Worm (Caenorhabditis elegans) whole organism, young adult: ENCODE results near the gene F22E5.1.
"Not testable (repeated sequence)": the region's sequence is repeated elsewhere in the genome, so short reads cannot be mapped to it uniquely, and the experiment has no call there.

Experiments used
- B0019.2 ChIP-seq: fragments of 200-800 bp; sonication (Bioruptor generic); conservative IDR thresholded peaks from 2 replicates; pipeline ENCODE4 v1.3.6; 2022; ENCODE audit warnings: missing genetic modification reagents, missing genetic modification characterization, missing compliant biosample characterization
- D2030.7 ChIP-seq: fragments of 200-800 bp; sonication (Bioruptor generic); IDR thresholded peaks from 2 replicates; pipeline ENCODE4 v1.3.6; 2022; ENCODE audit warnings: missing genetic modification reagents, missing genetic modification characterization, missing compliant biosample characterization
- F23B12.7 ChIP-seq: sonication (generic microtip); optimal IDR thresholded peaks from 2 replicates; lab custom pipeline; 2017; ENCODE audit warnings: missing genetic modification characterization, mild to moderate bottlenecking, missing compliant biosample characterization, antibody characterized with exemption, moderate library complexity; ENCODE audit not compliant: insufficient read depth
- F49E8.2 ChIP-seq: sonication (generic microtip); optimal IDR thresholded peaks from 3 replicates; lab custom pipeline; 2017; ENCODE audit warnings: missing genetic modification characterization, mild to moderate bottlenecking, missing compliant biosample characterization, antibody characterized with exemption, moderate library complexity; ENCODE audit not compliant: insufficient read depth
- F57A8.1 ChIP-seq: fragments of 200-800 bp; sonication (Bioruptor generic); optimal IDR thresholded peaks from 2 replicates; lab custom pipeline; 2018; ENCODE audit warnings: mild to moderate bottlenecking, missing genetic modification characterization, moderate library complexity, missing compliant biosample characterization
- F57C9.4 ChIP-seq: sonication (generic microtip); optimal IDR thresholded peaks from 2 replicates; lab custom pipeline; 2017; ENCODE audit warnings: mild to moderate bottlenecking, missing genetic modification characterization, missing compliant biosample characterization
- attf-5 ChIP-seq: fragments of 200-800 bp; sonication (Bioruptor generic); optimal IDR thresholded peaks from 2 replicates; lab custom pipeline; 2018; ENCODE audit warnings: mild to moderate bottlenecking, missing genetic modification characterization, missing compliant biosample characterization
- bed-1 ChIP-seq: fragments of 200-800 bp; sonication (Bioruptor generic); IDR thresholded peaks from 2 replicates; pipeline ENCODE4 v1.3.6; 2022; ENCODE audit warnings: missing genetic modification reagents, missing genetic modification characterization, missing compliant biosample characterization
- cebp-2 ChIP-seq: fragments of 200-800 bp; sonication (Bioruptor generic); IDR thresholded peaks from 2 replicates; pipeline ENCODE4 v1.3.6; 2022; ENCODE audit warnings: missing genetic modification characterization, missing compliant biosample characterization
- ceh-100 ChIP-seq: fragments of 200-800 bp; sonication (Bioruptor generic); IDR thresholded peaks from 2 replicates; pipeline ENCODE4 v1.3.6; 2022; ENCODE audit warnings: missing genetic modification reagents, missing genetic modification characterization, missing compliant biosample characterization
- ceh-27 ChIP-seq: fragments of 200-800 bp; sonication (Bioruptor generic); optimal IDR thresholded peaks from 2 replicates; lab custom pipeline; 2018; ENCODE audit warnings: mild to moderate bottlenecking, missing genetic modification characterization, moderate library complexity, missing compliant biosample characterization
- ceh-91 ChIP-seq: fragments of 200-800 bp; sonication (Bioruptor generic); IDR thresholded peaks from 2 replicates; pipeline ENCODE4 v1.3.6; 2022; ENCODE audit warnings: missing genetic modification reagents, missing genetic modification characterization, missing compliant biosample characterization
- chd-7 ChIP-seq: sonication (generic microtip); optimal IDR thresholded peaks from 2 replicates; lab custom pipeline; 2016; ENCODE audit warnings: mild to moderate bottlenecking, missing genetic modification characterization, moderate library complexity, missing compliant biosample characterization
- die-1 ChIP-seq: sonication (generic microtip); optimal IDR thresholded peaks from 2 replicates; lab custom pipeline; 2016; ENCODE audit warnings: missing genotype, mild to moderate bottlenecking, missing genetic modification characterization, missing compliant biosample characterization
- dox-1 ChIP-seq: fragments of 200-800 bp; sonication (Bioruptor generic); IDR thresholded peaks from 2 replicates; pipeline ENCODE4 v1.3.6; 2022; ENCODE audit warnings: missing genetic modification reagents, missing genetic modification characterization, missing compliant biosample characterization
- efl-1 ChIP-seq: fragments of 150-350 bp; optimal IDR thresholded peaks from 2 replicates; lab custom pipeline; 2014; ENCODE audit warnings: missing biosample characterization, missing genetic modification reagents, missing genetic modification characterization
- egrh-3 ChIP-seq: fragments of 200-800 bp; sonication (Bioruptor generic); IDR thresholded peaks from 2 replicates; pipeline ENCODE4 v1.3.6; 2022; ENCODE audit warnings: missing genetic modification reagents, missing genetic modification characterization, missing compliant biosample characterization
- ekl-4 ChIP-seq: fragments of 200-800 bp; sonication (Bioruptor generic); IDR thresholded peaks from 2 replicates; pipeline ENCODE4 v1.3.6; 2022; ENCODE audit warnings: missing genetic modification reagents, missing genetic modification characterization, missing compliant biosample characterization
- hmg-20 ChIP-seq: fragments of 200-800 bp; sonication (Bioruptor generic); IDR thresholded peaks from 2 replicates; pipeline ENCODE4 v1.3.6; 2022; ENCODE audit warnings: missing genetic modification reagents, missing genetic modification characterization, missing compliant biosample characterization
- hsf-1 ChIP-seq: fragments of 200-800 bp; sonication (Bioruptor generic); IDR thresholded peaks from 2 replicates; pipeline ENCODE4 v1.3.6; 2022; ENCODE audit warnings: missing genetic modification reagents, missing genetic modification characterization, missing compliant biosample characterization
- let-526 ChIP-seq: fragments of 200-800 bp; sonication (Bioruptor generic); IDR thresholded peaks from 2 replicates; pipeline ENCODE4 v1.3.6; 2022; ENCODE audit warnings: missing genetic modification reagents, missing genetic modification characterization, missing compliant biosample characterization
- lin-35 ChIP-seq, 3 experiments: fragments of 150-350 bp in 2 of 3; sonication (generic microtip) in 1 of 3; optimal IDR thresholded peaks; 2 replicates each; lab custom pipeline; 2014 to 2018; ENCODE audit warnings: missing biosample characterization in 3 of 3, missing genetic modification characterization in 3 of 3, missing genetic modification reagents in 3 of 3
- lin-54 ChIP-seq: fragments of 200-800 bp; sonication (Bioruptor generic); optimal IDR thresholded peaks from 2 replicates; lab custom pipeline; 2018; ENCODE audit warnings: mild to moderate bottlenecking, missing genetic modification characterization, missing compliant biosample characterization
- mcd-1 ChIP-seq: fragments of 200-800 bp; sonication (Bioruptor generic); IDR thresholded peaks from 2 replicates; pipeline ENCODE4 v1.3.6; 2022; ENCODE audit warnings: missing genetic modification reagents, missing genetic modification characterization, missing compliant biosample characterization
- nhr-80 ChIP-seq: sonication (generic microtip); optimal IDR thresholded peaks from 2 replicates; lab custom pipeline; 2016; ENCODE audit warnings: missing genetic modification characterization, missing compliant biosample characterization
- pbrm-1 ChIP-seq: fragments of 200-800 bp; sonication (Bioruptor generic); IDR thresholded peaks from 2 replicates; pipeline ENCODE4 v1.3.6; 2022; ENCODE audit warnings: missing genetic modification reagents, missing genetic modification characterization, missing compliant biosample characterization
- rcor-1 ChIP-seq: fragments of 200-800 bp; sonication (Bioruptor generic); IDR thresholded peaks from 2 replicates; pipeline ENCODE4 v1.3.6; 2022; ENCODE audit warnings: missing genetic modification reagents, missing genetic modification characterization, missing compliant biosample characterization
- rec-8 ChIP-seq, 2 experiments: sonication (generic microtip); optimal IDR thresholded peaks; 2 replicates each; lab custom pipeline; 2016; ENCODE audit warnings: mild to moderate bottlenecking in 2 of 2, missing genetic modification characterization in 2 of 2, missing genetic modification reagents in 2 of 2, missing genotype in 2 of 2, missing biosample characterization in 1 of 2, missing compliant biosample characterization in 1 of 2, moderate library complexity in 1 of 2
- rpc-1 ChIP-seq, 2 experiments: fragments of 150-350 bp in 1 of 2; sonication (generic microtip) in 1 of 2; optimal IDR thresholded peaks; 2 replicates each; lab custom pipeline; 2014 to 2018; ENCODE audit warnings: missing biosample characterization in 1 of 2, missing genetic modification characterization in 1 of 2, missing genetic modification reagents in 1 of 2, missing genotype in 1 of 2
- sdz-38 ChIP-seq: sonication (generic microtip); optimal IDR thresholded peaks from 2 replicates; lab custom pipeline; 2016; ENCODE audit warnings: missing genotype, missing genetic modification characterization, missing compliant biosample characterization
- sea-2 ChIP-seq: fragments of 200-800 bp; sonication (Bioruptor generic); IDR thresholded peaks from 2 replicates; pipeline ENCODE4 v1.3.6; 2022; ENCODE audit warnings: missing genetic modification characterization, missing compliant biosample characterization
- snpc-4 ChIP-seq, 5 experiments: fragments of 150-350 bp in 1 of 5; sonication (generic microtip) in 4 of 5; optimal IDR thresholded peaks; 2 replicates each; lab custom pipeline; 2014 to 2018; ENCODE audit warnings: missing genetic modification characterization in 5 of 5, missing biosample characterization in 3 of 5, antibody characterized with exemption in 2 of 5, mild to moderate bottlenecking in 2 of 5, missing compliant biosample characterization in 2 of 5, missing genotype in 2 of 5, moderate library complexity in 2 of 5, missing genetic modification reagents in 1 of 5
- tbx-9 ChIP-seq: sonication (generic microtip); optimal IDR thresholded peaks from 2 replicates; lab custom pipeline; 2016; ENCODE audit warnings: borderline replicate concordance, missing genetic modification characterization, inconsistent platforms, missing compliant biosample characterization
- unc-130 ChIP-seq: sonication (generic microtip); optimal IDR thresholded peaks from 2 replicates; lab custom pipeline; 2016; ENCODE audit warnings: missing genetic modification reagents, missing genetic modification characterization, missing compliant biosample characterization
- zfh-2 ChIP-seq: fragments of 200-800 bp; sonication (Bioruptor generic); conservative IDR thresholded peaks from 2 replicates; pipeline ENCODE4 v1.3.6; 2022; ENCODE audit warnings: missing genetic modification reagents, missing genetic modification characterization, missing compliant biosample characterization
- ztf-6 ChIP-seq: fragments of 200-800 bp; sonication (Bioruptor generic); IDR thresholded peaks from 2 replicates; pipeline ENCODE4 v1.3.6; 2022; ENCODE audit warnings: missing genetic modification reagents, missing genetic modification characterization, missing compliant biosample characterization

F22E5.1 gene

ce11 chrII:2673534-2673933 lies at the start of gene F22E5.1, which contains the start of gene F22E5.20:
Gene F22E5.1 (plus strand): TSS chrII:2673775.
Gene F22E5.20 (minus strand): TSS chrII:2673634.
- not testable (repeated sequence) for TF ChIP-seq bed-1, ceh-91, B0019.2 (GFP tag; lab: Robert Waterston, UW)

ce11 chrII:2624792-2625191 lies 48.8 kb upstream of the F22E5.1 start, which contains the start of gene lgc-28:
Gene lgc-28 (plus strand): TSS chrII:2625092.
- TF ChIP-seq dox-1 (no peak), let-526 (GFP tag; lab: Robert Waterston, UW) (no peak), hsf-1 (no peak), die-1 (tag; lab: Kevin White, UChicago) (no peak), ztf-6 (GFP tag; lab: Robert Waterston, UW) (no peak), pbrm-1 (no peak)

- TF ChIP-seq rec-8 (tag; optimal IDR thresholded peaks at IDR 0.05; lab: Kevin White, UChicago) (no peak), D2030.7 (GFP tag; lab: Robert Waterston, UW) (no peak), cebp-2 (GFP tag; lab: Robert Waterston, UW) (no peak), zfh-2 (GFP tag; lab: Robert Waterston, UW) (peak; percentile 91), ztf-6 (GFP tag; lab: Robert Waterston, UW) (no peak), bed-1 (GFP tag; lab: Robert Waterston, UW) (no peak), sea-2 (GFP tag; lab: Robert Waterston, UW) (no peak), ceh-27 (GFP tag; lab: Kevin White, UChicago) (no peak), nhr-80 (no peak), lin-54 (GFP tag; lab: Kevin White, UChicago) (no peak), rpc-1 (optimal IDR thresholded peaks at IDR 0.05; lab: Kevin White, UChicago) (no peak), rpc-1 (tag; optimal IDR thresholded peaks at IDR 0.05; lab: Kevin White, UChicago) (no peak), egrh-3 (GFP tag; lab: Robert Waterston, UW) (peak; percentile 87; the same call in 1 of the 2 replicates), efl-1 (GFP tag; lab: Kevin White, UChicago) (no peak), lin-35 (GFP tag; optimal IDR thresholded peaks at IDR 0.05; lab: Kevin White, UChicago) (no peak), die-1 (tag; lab: Kevin White, UChicago) (no peak), F57C9.4 (no peak), mcd-1 (GFP tag; lab: Robert Waterston, UW) (no peak), ceh-100 (GFP tag; lab: Robert Waterston, UW) (no peak), attf-5 (no peak), tbx-9 (tag; lab: Kevin White, UChicago) (no peak), dox-1 (0 out of 2 replicates have a peak, but pooled peaks have one; percentile 26), F57A8.1 (GFP tag; lab: Kevin White, UChicago) (no peak), snpc-4 (GFP tag; optimal IDR thresholded peaks at IDR 0.05; lab: Kevin White, UChicago) (no peak), snpc-4 (tag; optimal IDR thresholded peaks at IDR 0.05; lab: Kevin White, UChicago) (no peak), sdz-38 (tag; lab: Kevin White, UChicago) (no peak), ekl-4 (GFP tag; lab: Robert Waterston, UW) (no peak), let-526 (GFP tag; lab: Robert Waterston, UW) (no peak), unc-130 (GFP tag; lab: Kevin White, UChicago) (no peak), hmg-20 (GFP tag; lab: Robert Waterston, UW) (no peak), chd-7 (tag; lab: Kevin White, UChicago) (peak; percentile 4), F23B12.7 (no peak), F49E8.2 (tag; lab: Kevin White, UChicago) (no peak), rcor-1 (GFP tag; lab: Robert Waterston, UW) (no peak), ceh-91 (GFP tag; lab: Robert Waterston, UW) (no peak)
- TF ChIP-seq, all 124 proteins: peak for 4
Measured at ce11 chrII:2627154-2627799, 46.3 kb upstream of the F22E5.1 start, which contains the start of gene sri-71. Gene sri-71 (plus strand): TSS chrII:2627749.
